Fruit fly (Drosophila melanogaster) S2 (cell line): ENCODE measurements around the gene CG8944.

ENCODE experiments used
- CG8478 ChIP-seq: fragments of >200 bp; optimal IDR thresholded peaks from 2 replicates; lab custom pipeline; 2018
- CTCF ChIP-seq, 2 experiments: fragments of >200 bp; optimal IDR thresholded peaks; 2 replicates each; lab custom pipeline; 2018

- TF ChIP-seq CG8478 (lab: Kevin White, UChicago), result no peak
- TF ChIP-seq CTCF (optimal IDR thresholded peaks at IDR 0.05; lab: Kevin White, UChicago), result no peak
Measured at dm6 chrX:15710751-15711179, 35.3 kb downstream of the CG8944 start.
